Fruit fly (Drosophila melanogaster): Measurements from ENCODE around the gene CG45060.

DNA sequence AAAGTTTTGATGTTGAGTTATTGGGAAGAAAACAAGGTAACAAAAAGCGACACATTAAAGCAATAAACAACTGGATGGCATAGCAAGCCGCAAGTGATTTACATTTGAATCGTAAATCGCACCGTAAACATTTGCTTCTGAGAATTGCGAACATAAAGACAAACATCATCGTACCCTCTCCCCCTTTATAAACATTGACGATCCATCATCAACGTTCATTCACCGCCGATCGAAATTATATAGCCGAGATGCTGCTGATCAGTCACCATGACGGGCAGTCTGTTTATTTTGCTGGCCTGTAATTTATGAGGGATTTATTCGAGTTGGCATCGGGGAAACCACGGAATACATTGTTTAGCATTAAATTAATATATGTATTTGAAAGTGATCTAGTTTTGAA lies 17.0 kb upstream of the CG45060 start:
- TF ChIP-seq CG3065 (GFP tag; optimal IDR thresholded peaks at IDR 0.05), result no peak
- TF ChIP-seq az2 (GFP tag; optimal IDR thresholded peaks at IDR 0.05), result no peak
- no peak for TF ChIP-seq cas (GFP tag; IDR thresholded peaks at IDR 0.05)
- no peak for TF ChIP-seq Lhr (GFP tag; optimal IDR thresholded peaks at IDR 0.05)
- TF ChIP-seq fru (optimal IDR thresholded peaks at IDR 0.05), result no peak
- TF ChIP-seq Dref (GFP tag; IDR thresholded peaks at IDR 0.05), result no peak
- no peak for TF ChIP-seq CG30403 (GFP tag; optimal IDR thresholded peaks at IDR 0.05)
- TF ChIP-seq ap (GFP tag; IDR thresholded peaks at IDR 0.05), result no peak
- peak; percentile 2 for TF ChIP-seq CG15269 (tag; optimal IDR thresholded peaks at IDR 0.05)

Measured in whole organism, embryonic.